Worm (Caenorhabditis elegans): ENCODE results near the gene C09B9.2.

The C09B9.2 gene

ce11 chrIV:5037489-5037888 is 8.4 kb downstream of the C09B9.2 start, which contains the start of gene C09B9.1:
Gene C09B9.1, plus strand, starts transcription at chrIV:5037789.
- TF ChIP-seq ref-2 (tag; optimal IDR thresholded peaks at IDR 0.05): no peak
- no peak for TF ChIP-seq pax-1 (tag; optimal IDR thresholded peaks at IDR 0.05)
- TF ChIP-seq hlh-6 (tag; optimal IDR thresholded peaks at IDR 0.05): no peak
- TF ChIP-seq pat-9 (tag; optimal IDR thresholded peaks at IDR 0.05): no peak
- TF ChIP-seq dmd-4 (tag; optimal IDR thresholded peaks at IDR 0.05; ENCODE audit: borderline replicate concordance): no peak
- TF ChIP-seq ceh-22 (tag; optimal IDR thresholded peaks at IDR 0.05): no peak
- no peak for TF ChIP-seq unc-55 (GFP tag; optimal IDR thresholded peaks at IDR 0.05)
- no peak for TF ChIP-seq ceh-18 (tag; optimal IDR thresholded peaks at IDR 0.05)
- no peak for TF ChIP-seq fkh-6 (tag; optimal IDR thresholded peaks at IDR 0.05)
- TF ChIP-seq ceh-31 (tag; optimal IDR thresholded peaks at IDR 0.05): no peak
- TF ChIP-seq T23F11.4 (GFP tag; optimal IDR thresholded peaks at IDR 0.05): no peak

ce11 chrIV:5038744-5039143 is 9.7 kb downstream of the C09B9.2 start:
- TF ChIP-seq elt-4 (tag; optimal IDR thresholded peaks at IDR 0.05): no peak
- peak; percentile 38 for TF ChIP-seq gmeb-2 (tag; optimal IDR thresholded peaks at IDR 0.05)
- peak; percentile 26 for TF ChIP-seq C38D4.7 (GFP tag; optimal IDR thresholded peaks at IDR 0.05)
- peak; percentile 21 for TF ChIP-seq ceh-6 (GFP tag; optimal IDR thresholded peaks at IDR 0.05)
- TF ChIP-seq pat-9 (tag; optimal IDR thresholded peaks at IDR 0.05): peak; percentile 23
- 0 out of 2 replicates have a peak, but pooled peaks have one; percentile 8 for TF ChIP-seq ceh-45 (GFP tag; IDR thresholded peaks at IDR 0.05)
- peak; percentile 3 for TF ChIP-seq lin-11 (tag; optimal IDR thresholded peaks at IDR 0.05)
- no peak for TF ChIP-seq pha-2 (tag; optimal IDR thresholded peaks at IDR 0.05)
- peak; percentile 29 for TF ChIP-seq sox-4 (tag; optimal IDR thresholded peaks at IDR 0.05)
- TF ChIP-seq ttx-3 (tag; optimal IDR thresholded peaks at IDR 0.05): peak; percentile 39
- peak; percentile 32 for TF ChIP-seq nhr-232 (tag; optimal IDR thresholded peaks at IDR 0.05)
- no peak for TF ChIP-seq hlh-15 (tag; optimal IDR thresholded peaks at IDR 0.05)
- TF ChIP-seq che-1 (tag; optimal IDR thresholded peaks at IDR 0.05): peak; percentile 39
- TF ChIP-seq nfya-1 (tag; optimal IDR thresholded peaks at IDR 0.05): peak; percentile 3

- TF ChIP-seq tbx-7 (tag; optimal IDR thresholded peaks at IDR 0.05) (no peak), ceh-31 (tag; optimal IDR thresholded peaks at IDR 0.05) (no peak), fkh-6 (tag; optimal IDR thresholded peaks at IDR 0.05) (no peak), ceh-48 (tag; optimal IDR thresholded peaks at IDR 0.05) (no peak), ceh-30 (tag; optimal IDR thresholded peaks at IDR 0.05) (no peak), elt-2 (tag; optimal IDR thresholded peaks at IDR 0.05) (no peak)
Measured at ce11 chrIV:5045389-5045788, 16.3 kb downstream of the C09B9.2 start, which contains the start of gene hot-9. Gene hot-9, minus strand, starts transcription at chrIV:5045489.

- no peak for TF ChIP-seq hlh-6 (tag; optimal IDR thresholded peaks at IDR 0.05)
- TF ChIP-seq mec-3 (tag; optimal IDR thresholded peaks at IDR 0.05; ENCODE audit: borderline replicate concordance): no peak
- no peak for TF ChIP-seq zip-5 (tag; optimal IDR thresholded peaks at IDR 0.05)
Measured at ce11 chrIV:5054297-5054696, 25.2 kb downstream of the C09B9.2 start.

ce11 chrIV:5055964-5056588 is 27.0 kb downstream of the C09B9.2 start, which contains the start of gene msp-55:
Gene msp-55, minus strand, starts transcription at chrIV:5056014.
- no peak for TF ChIP-seq sox-2 (GFP tag; IDR thresholded peaks at IDR 0.05)
- TF ChIP-seq pax-1 (tag; optimal IDR thresholded peaks at IDR 0.05): no peak
- TF ChIP-seq pag-3 (tag; optimal IDR thresholded peaks at IDR 0.05; ENCODE audit: borderline replicate concordance): no peak
- no peak for TF ChIP-seq eyg-1 (tag; optimal IDR thresholded peaks at IDR 0.05)
- TF ChIP-seq ttx-3 (tag; optimal IDR thresholded peaks at IDR 0.05): no peak
- no peak for TF ChIP-seq K02D7.2 (tag; optimal IDR thresholded peaks at IDR 0.05)
- TF ChIP-seq ceh-9 (tag; optimal IDR thresholded peaks at IDR 0.05): no peak
- no peak for TF ChIP-seq elt-2 (tag; optimal IDR thresholded peaks at IDR 0.05)
- TF ChIP-seq hlh-8 (tag; optimal IDR thresholded peaks at IDR 0.05): no peak
- TF ChIP-seq K09A11.1 (tag; optimal IDR thresholded peaks at IDR 0.05; ENCODE audit: insufficient read depth): no peak
- TF ChIP-seq tbx-7 (tag; optimal IDR thresholded peaks at IDR 0.05): no peak
- no peak for TF ChIP-seq fax-1 (tag; optimal IDR thresholded peaks at IDR 0.05)
- no peak for TF ChIP-seq ceh-30 (tag; optimal IDR thresholded peaks at IDR 0.05)
- TF ChIP-seq odd-2 (tag; optimal IDR thresholded peaks at IDR 0.05): no peak
- no peak for TF ChIP-seq npax-4 (tag; optimal IDR thresholded peaks at IDR 0.05)
- no peak for TF ChIP-seq T23F11.4 (GFP tag; optimal IDR thresholded peaks at IDR 0.05)
- TF ChIP-seq madf-2 (tag; optimal IDR thresholded peaks at IDR 0.05): no peak
- TF ChIP-seq ceh-24 (tag; optimal IDR thresholded peaks at IDR 0.05): no peak
